Fruit fly (Drosophila melanogaster) whole organism, embryonic: ENCODE data around the gene CG13390.
A peak's percentile ranks its signal among the peaks of the same experiment; 100 is the strongest.

Experiments
- B-H2 ChIP-seq: fragments of 200-800 bp; sonication (Bioruptor generic); optimal IDR thresholded peaks from 2 replicates; lab custom pipeline; 2018; ENCODE audit warnings: missing biosample characterization, mild to moderate bottlenecking, missing genetic modification characterization
- CG1024 ChIP-seq: fragments of 200-800 bp; sonication (Bioruptor generic); IDR thresholded peaks from 2 replicates; pipeline ENCODE4 v1.3.6; 2022; ENCODE audit warnings: missing biosample characterization, missing genetic modification characterization
- CG10274 ChIP-seq: fragments of 200-800 bp; sonication (Bioruptor generic); optimal IDR thresholded peaks from 3 replicates; lab custom pipeline; 2017; ENCODE audit warnings: missing biosample characterization, mild to moderate bottlenecking, missing genetic modification characterization
- CG12391 ChIP-seq: fragments of 200-800 bp; sonication (Bioruptor generic); optimal IDR thresholded peaks from 3 replicates; lab custom pipeline; 2018; ENCODE audit warnings: missing biosample characterization, mild to moderate bottlenecking, missing genetic modification characterization, moderate library complexity
- CG13424 ChIP-seq: fragments of 200-800 bp; sonication (Bioruptor generic); optimal IDR thresholded peaks from 2 replicates; lab custom pipeline; 2019; ENCODE audit warnings: missing biosample characterization, mild to moderate bottlenecking, missing genetic modification characterization, moderate library complexity
- CG14014 ChIP-seq: fragments of 200-800 bp; sonication (Bioruptor generic); IDR thresholded peaks from 2 replicates; pipeline ENCODE4 v1.3.6; 2022; ENCODE audit warnings: missing biosample characterization, missing genetic modification characterization
- CG16863 ChIP-seq: fragments of 200-800 bp; sonication (Bioruptor generic); optimal IDR thresholded peaks from 3 replicates; lab custom pipeline; 2016; ENCODE audit warnings: missing biosample characterization, missing genetic modification characterization
- CG17802 ChIP-seq: fragments of 200-800 bp; sonication (Bioruptor generic); optimal IDR thresholded peaks from 2 replicates; lab custom pipeline; 2018; ENCODE audit warnings: missing biosample characterization, mild to moderate bottlenecking, missing genetic modification characterization, moderate library complexity
- CG18476 ChIP-seq: fragments of 200-800 bp; sonication (Bioruptor generic); optimal IDR thresholded peaks from 2 replicates; lab custom pipeline; 2016; ENCODE audit warnings: missing biosample characterization, mild to moderate bottlenecking, missing genetic modification characterization
- CG3065 ChIP-seq: fragments of 200-800 bp; sonication (Bioruptor generic); optimal IDR thresholded peaks from 2 replicates; lab custom pipeline; 2016; ENCODE audit warnings: missing biosample characterization, missing genetic modification characterization
- CG31224 ChIP-seq: fragments of 200-800 bp; sonication (Bioruptor generic); IDR thresholded peaks from 2 replicates; pipeline ENCODE4 v1.3.6; 2022; ENCODE audit warnings: missing biosample characterization, missing genetic modification characterization
- CG32772 ChIP-seq: fragments of 200-800 bp; sonication (Bioruptor generic); IDR thresholded peaks from 2 replicates; pipeline ENCODE4 v1.3.6; 2022; ENCODE audit warnings: missing biosample characterization, missing genetic modification characterization
- CG33557 ChIP-seq: fragments of 200-800 bp; sonication (Bioruptor generic); optimal IDR thresholded peaks from 2 replicates; lab custom pipeline; 2019; ENCODE audit warnings: missing biosample characterization, mild to moderate bottlenecking, missing genetic modification characterization, moderate library complexity
- CG6683 ChIP-seq: fragments of 200-800 bp; sonication (Bioruptor generic); optimal IDR thresholded peaks from 2 replicates; lab custom pipeline; 2017; ENCODE audit warnings: missing biosample characterization, mild to moderate bottlenecking, missing genetic modification characterization, missing genetic modification reagents
- CG6689 ChIP-seq: fragments of 200-800 bp; sonication (Bioruptor generic); IDR thresholded peaks from 2 replicates; pipeline ENCODE4 v1.3.6; 2022; ENCODE audit warnings: missing biosample characterization, missing genetic modification characterization
- CG7357 ChIP-seq: fragments of 200-800 bp; sonication (Bioruptor generic); IDR thresholded peaks from 3 replicates; pipeline ENCODE4 v1.3.6; 2022; ENCODE audit warnings: missing biosample characterization, missing genetic modification characterization
- CG8290 ChIP-seq, 3 experiments: fragments of 200-800 bp; sonication (Bioruptor generic); optimal IDR thresholded peaks; 2 replicates each; lab custom pipeline; 2016 to 2019; ENCODE audit warnings: missing biosample characterization in 3 of 3, missing genetic modification characterization in 3 of 3, mild to moderate bottlenecking in 2 of 3, moderate library complexity in 1 of 3
- CG8924 ChIP-seq: fragments of 200-800 bp; optimal IDR thresholded peaks from 3 replicates; lab custom pipeline; 2019; ENCODE audit warnings: missing biosample characterization, mild to moderate bottlenecking, missing genetic modification characterization, moderate library complexity
- CG9817 ChIP-seq: fragments of 200-800 bp; sonication (Bioruptor generic); optimal IDR thresholded peaks from 2 replicates; lab custom pipeline; 2018; ENCODE audit warnings: missing biosample characterization, mild to moderate bottlenecking, missing genetic modification characterization, moderate library complexity
- CHES-1-like ChIP-seq: fragments of 200-800 bp; sonication (Bioruptor generic); optimal IDR thresholded peaks from 2 replicates; lab custom pipeline; 2016; ENCODE audit warnings: missing biosample characterization, missing genetic modification characterization
- Deaf1 ChIP-seq: fragments of 200-800 bp; optimal IDR thresholded peaks from 3 replicates; lab custom pipeline; 2019; ENCODE audit warnings: missing biosample characterization, mild to moderate bottlenecking, missing genetic modification characterization, moderate library complexity
- Dip2 ChIP-seq: fragments of 200-800 bp; sonication (Bioruptor generic); IDR thresholded peaks from 2 replicates; pipeline ENCODE4 v1.3.6; 2022; ENCODE audit warnings: missing biosample characterization, missing genetic modification characterization
- Ets65A ChIP-seq: fragments of 200-800 bp; sonication (Bioruptor generic); peaks from one replicate; lab custom pipeline; 2016; ENCODE audit warnings: missing biosample characterization, missing genetic modification characterization
- Fer2 ChIP-seq: fragments of 200-800 bp; sonication (Bioruptor generic); optimal IDR thresholded peaks from 2 replicates; lab custom pipeline; 2018; ENCODE audit warnings: missing biosample characterization, mild to moderate bottlenecking, missing genetic modification characterization, moderate library complexity
- HLH54F ChIP-seq: fragments of 200-800 bp; sonication (Bioruptor generic); optimal IDR thresholded peaks from 3 replicates; lab custom pipeline; 2016; ENCODE audit warnings: missing biosample characterization, missing genetic modification characterization
- Hr3 ChIP-seq: fragments of 200-800 bp; sonication (Bioruptor generic); optimal IDR thresholded peaks from 3 replicates; lab custom pipeline; 2016; ENCODE audit warnings: missing biosample characterization, missing genetic modification characterization
- Hr51 ChIP-seq, 2 experiments: fragments of 200-800 bp; sonication (Bioruptor generic); optimal IDR thresholded peaks; 2 replicates in 1 of 2; 3 replicates in 1 of 2; lab custom pipeline; 2016 to 2018; ENCODE audit warnings: missing biosample characterization in 2 of 2, missing genetic modification characterization in 2 of 2, mild to moderate bottlenecking in 1 of 2, moderate library complexity in 1 of 2
- Myb ChIP-seq: fragments of 200-800 bp; sonication (Bioruptor generic); optimal IDR thresholded peaks from 2 replicates; lab custom pipeline; 2016; ENCODE audit warnings: missing biosample characterization, missing genetic modification characterization
- NK7.1 ChIP-seq: fragments of 200-800 bp; sonication (Bioruptor generic); optimal IDR thresholded peaks from 3 replicates; lab custom pipeline; 2016; ENCODE audit warnings: missing biosample characterization, missing genetic modification characterization
- YL-1 ChIP-seq: fragments of 200-800 bp; sonication (Bioruptor generic); optimal IDR thresholded peaks from 3 replicates; lab custom pipeline; 2017; ENCODE audit warnings: missing biosample characterization, mild to moderate bottlenecking, missing genetic modification characterization
- ara ChIP-seq: fragments of 200-800 bp; sonication (Bioruptor generic); IDR thresholded peaks from 2 replicates; pipeline ENCODE4 v1.3.6; 2022; ENCODE audit warnings: missing biosample characterization, missing genetic modification characterization
- bsh ChIP-seq, 2 experiments: fragments of 200-800 bp; sonication (Bioruptor generic); optimal IDR thresholded peaks; 2 replicates each; lab custom pipeline; 2017 to 2018; ENCODE audit warnings: mild to moderate bottlenecking in 2 of 2, missing biosample characterization in 2 of 2, missing genetic modification characterization in 2 of 2, moderate library complexity in 1 of 2
- ci ChIP-seq: fragments of 200-800 bp; sonication (Bioruptor generic); IDR thresholded peaks from 3 replicates; pipeline ENCODE4 v1.3.6; 2022; ENCODE audit warnings: missing biosample characterization, missing genetic modification characterization
- dimm ChIP-seq: fragments of 200-800 bp; sonication (Bioruptor generic); IDR thresholded peaks from 2 replicates; pipeline ENCODE4 v1.3.6; 2022; ENCODE audit warnings: missing biosample characterization, missing genetic modification characterization
- dmrt11E ChIP-seq: fragments of 200-800 bp; sonication (Bioruptor generic); optimal IDR thresholded peaks from 3 replicates; lab custom pipeline; 2018; ENCODE audit warnings: missing biosample characterization, mild to moderate bottlenecking, missing genetic modification characterization, moderate library complexity
- ewg ChIP-seq: fragments of 200-800 bp; sonication (Bioruptor generic); optimal IDR thresholded peaks from 3 replicates; lab custom pipeline; 2017; ENCODE audit warnings: mild to moderate bottlenecking, missing biosample characterization, missing genetic modification reagents, missing genetic modification characterization
- fd3F ChIP-seq: fragments of 200-800 bp; sonication (Bioruptor generic); optimal IDR thresholded peaks from 2 replicates; lab custom pipeline; 2018; ENCODE audit warnings: missing biosample characterization, mild to moderate bottlenecking, missing genetic modification characterization, moderate library complexity
- ftz-f1 ChIP-seq: fragments of 200-800 bp; sonication (Bioruptor generic); optimal IDR thresholded peaks from 2 replicates; lab custom pipeline; 2016; ENCODE audit warnings: missing biosample characterization, missing genetic modification characterization
- gt ChIP-seq: fragments of 200-800 bp; sonication (Bioruptor generic); IDR thresholded peaks from 2 replicates; pipeline ENCODE4 v1.3.6; 2022; ENCODE audit warnings: missing biosample characterization, missing genetic modification characterization
- ham ChIP-seq: fragments of 200-800 bp; sonication (Bioruptor generic); IDR thresholded peaks from 2 replicates; pipeline ENCODE4 v1.3.6; 2022; ENCODE audit warnings: missing biosample characterization, missing genetic modification characterization
- hb ChIP-seq: fragments of 200-800 bp; sonication (Bioruptor generic); IDR thresholded peaks from 3 replicates; pipeline ENCODE4 v1.3.6; 2022; ENCODE audit warnings: missing biosample characterization, missing genetic modification characterization; ENCODE audit not compliant: partially characterized antibody
- inv ChIP-seq: fragments of 200-800 bp; sonication (Bioruptor generic); IDR thresholded peaks from 2 replicates; pipeline ENCODE4 v1.3.6; 2022; ENCODE audit warnings: missing biosample characterization, missing genetic modification characterization; ENCODE audit not compliant: partially characterized antibody
- kay ChIP-seq: fragments of 200-800 bp; sonication (Bioruptor generic); optimal IDR thresholded peaks from 2 replicates; lab custom pipeline; 2016; ENCODE audit warnings: missing biosample characterization, missing genetic modification characterization
- knrl ChIP-seq: fragments of 200-800 bp; sonication (Bioruptor generic); IDR thresholded peaks from 3 replicates; pipeline ENCODE4 v1.3.6; 2022; ENCODE audit warnings: missing biosample characterization, missing genetic modification characterization; ENCODE audit not compliant: partially characterized antibody
- nmo ChIP-seq: fragments of 200-800 bp; sonication (Bioruptor generic); optimal IDR thresholded peaks from 2 replicates; lab custom pipeline; 2018; ENCODE audit warnings: missing biosample characterization, mild to moderate bottlenecking, missing genetic modification characterization, moderate library complexity
- otp ChIP-seq: fragments of 200-800 bp; sonication (Bioruptor generic); IDR thresholded peaks from 3 replicates; pipeline ENCODE4, ENCODE4 v1.3.6; 2022; ENCODE audit warnings: missing biosample characterization, missing genetic modification characterization
- phol ChIP-seq: fragments of 200-800 bp; sonication (Bioruptor generic); optimal IDR thresholded peaks from 3 replicates; lab custom pipeline; 2018; ENCODE audit warnings: missing biosample characterization, mild to moderate bottlenecking, missing genetic modification characterization, moderate library complexity
- pum ChIP-seq: fragments of 200-800 bp; sonication (Bioruptor generic); optimal IDR thresholded peaks from 2 replicates; lab custom pipeline; 2016; ENCODE audit warnings: missing biosample characterization, missing genetic modification characterization
- slbo ChIP-seq: fragments of 200-800 bp; sonication (Bioruptor generic); IDR thresholded peaks from 2 replicates; pipeline ENCODE4 v1.3.6; 2022; ENCODE audit warnings: missing biosample characterization, missing genetic modification characterization
- trh ChIP-seq: fragments of 200-800 bp; sonication (Bioruptor generic); optimal IDR thresholded peaks from 2 replicates; lab custom pipeline; 2016; ENCODE audit warnings: missing biosample characterization, missing genetic modification characterization

CG13390 gene

dm6 chr2L:8376717-8377116 is at the start of gene CG13390, which contains the start of gene CG17294 (continued):
- TF ChIP-seq CG8290 (GFP tag; optimal IDR thresholded peaks at IDR 0.05; lab: Kevin White, UChicago) (peak; percentile 98), CG8290 (tag; optimal IDR thresholded peaks at IDR 0.05; lab: Kevin White, UChicago) (peak; percentile 96 to 98), kay (peak; percentile 99), CG17802 (tag; lab: Kevin White, UChicago) (peak; percentile 93), CG1024 (peak; percentile 97), Dip2 (peak; percentile 79), CG33557 (GFP tag; lab: Kevin White, UChicago) (peak; percentile 99), ara (GFP tag; lab: Robert Waterston, UW) (peak; percentile 99), dmrt11E (tag; lab: Kevin White, UChicago) (peak; percentile 99), trh (peak; percentile 98), Deaf1 (tag; lab: Kevin White, UChicago) (peak; percentile 92), CHES-1-like (GFP tag; lab: Kevin White, UChicago) (peak; percentile 87), bsh (GFP tag; optimal IDR thresholded peaks at IDR 0.05; lab: Kevin White, UChicago) (peak; percentile 97 to 100), CG18476 (GFP tag; lab: Kevin White, UChicago) (peak; percentile 97), CG6689 (peak; percentile 99), Hr51 (GFP tag; optimal IDR thresholded peaks at IDR 0.05; lab: Kevin White, UChicago) (peak; percentile 96 to 100), CG14014 (GFP tag; lab: Robert Waterston, UW) (peak; percentile 100), Fer2 (tag; lab: Kevin White, UChicago) (peak; percentile 100), slbo (GFP tag; lab: Robert Waterston, UW) (peak; percentile 100), NK7.1 (GFP tag; lab: Kevin White, UChicago) (peak; percentile 92), ci (peak; percentile 100), inv (GFP tag; lab: Robert Waterston, UW) (peak; percentile 71; the same call in 1 of the 2 replicates), CG7357 (GFP tag; lab: Robert Waterston, UW) (peak; percentile 98), CG8924 (tag; lab: Kevin White, UChicago) (peak; percentile 100), ham (GFP tag; lab: Robert Waterston, UW) (peak; percentile 99), CG9817 (tag; lab: Kevin White, UChicago) (peak; percentile 100), phol (tag; lab: Kevin White, UChicago) (peak; percentile 99), CG10274 (GFP tag; lab: Kevin White, UChicago) (peak; percentile 94), B-H2 (GFP tag; lab: Kevin White, UChicago) (peak; percentile 99), Myb (GFP tag; lab: Kevin White, UChicago) (peak; percentile 69), CG6683 (GFP tag; lab: Kevin White, UChicago) (peak; percentile 99), CG3065 (GFP tag; lab: Kevin White, UChicago) (peak; percentile 97), YL-1 (GFP tag; lab: Kevin White, UChicago) (peak; percentile 99), pum (GFP tag; lab: Kevin White, UChicago) (peak; percentile 92), dimm (GFP tag; lab: Robert Waterston, UW) (peak; percentile 99), ftz-f1 (GFP tag; lab: Kevin White, UChicago) (peak; percentile 82), gt (GFP tag; lab: Robert Waterston, UW) (peak; percentile 99), Ets65A (GFP tag; lab: Kevin White, UChicago) (peak; percentile 97), hb (GFP tag; lab: Robert Waterston, UW) (peak; percentile 37; the same call in 1 of the 3 replicates), nmo (peak; percentile 100), CG31224 (GFP tag; lab: Robert Waterston, UW) (peak; percentile 99), Hr3 (GFP tag; lab: Kevin White, UChicago) (peak; percentile 99), knrl (GFP tag; lab: Robert Waterston, UW) (peak; percentile 76), CG12391 (tag; lab: Kevin White, UChicago) (peak; percentile 100), fd3F (GFP tag; lab: Kevin White, UChicago) (peak; percentile 100), HLH54F (GFP tag; lab: Kevin White, UChicago) (peak; percentile 95), CG16863 (peak; percentile 92), ewg (GFP tag; lab: Kevin White, UChicago) (peak; percentile 98), CG32772 (GFP tag; lab: Robert Waterston, UW) (peak; percentile 100), CG13424 (peak; percentile 100), otp (GFP tag; lab: Robert Waterston, UW) (peak; percentile 99)
